Fruit fly (Drosophila melanogaster) ovary, adult (tissue): ENCODE measurements around the gene CG32354.

Experiments used
- CG17801 ChIP-seq: fragments of 200-800 bp; optimal IDR thresholded peaks from 2 replicates; lab custom pipeline; 2019; ENCODE audit warnings: missing biosample characterization, mild to moderate bottlenecking, missing genetic modification characterization, moderate library complexity; ENCODE audit not compliant: partially characterized antibody

Gene CG32354

DNA sequence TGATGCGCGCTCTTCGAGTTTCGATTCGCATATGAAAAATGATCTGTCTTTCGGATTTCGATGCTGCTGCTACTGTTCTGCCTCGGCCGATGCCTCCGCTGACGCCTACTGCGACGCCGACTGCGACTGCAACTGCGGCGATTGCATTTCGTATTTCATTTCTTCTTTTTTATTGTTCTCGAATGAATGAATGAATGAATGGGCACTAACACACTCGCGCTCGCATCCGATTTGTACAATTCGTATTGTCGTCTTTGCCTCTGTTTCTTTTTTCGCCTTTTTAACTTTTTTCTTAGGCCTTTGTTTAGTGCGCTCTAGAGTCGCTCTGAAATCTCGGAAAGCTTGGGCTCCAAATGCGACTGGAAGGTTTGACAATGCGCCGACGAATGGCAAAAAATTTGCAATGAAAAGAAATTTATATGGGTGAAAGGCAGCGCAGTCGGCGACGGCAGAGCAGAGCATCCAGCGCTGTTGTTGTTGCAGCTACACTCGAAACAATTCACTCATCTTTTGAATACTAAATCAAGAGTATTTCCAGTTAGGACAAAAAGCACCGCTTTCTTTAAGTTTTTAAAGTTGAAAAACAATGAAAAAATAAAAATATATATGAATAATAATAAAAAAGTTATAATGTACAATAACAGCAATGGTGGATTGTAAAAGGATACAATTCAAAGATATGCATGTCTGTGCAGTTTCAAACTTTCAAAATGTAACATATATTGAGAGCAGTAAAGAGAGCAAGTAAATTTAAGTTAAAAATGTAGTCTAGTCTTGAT, at the start of gene CG32354:
CG32354 (minus strand) TSS at position 398 of the 779 bp plus-strand sequence.
- peak; percentile 20 for TF ChIP-seq CG17801 (GFP tag; lab: Kevin White, UChicago)

DNA sequence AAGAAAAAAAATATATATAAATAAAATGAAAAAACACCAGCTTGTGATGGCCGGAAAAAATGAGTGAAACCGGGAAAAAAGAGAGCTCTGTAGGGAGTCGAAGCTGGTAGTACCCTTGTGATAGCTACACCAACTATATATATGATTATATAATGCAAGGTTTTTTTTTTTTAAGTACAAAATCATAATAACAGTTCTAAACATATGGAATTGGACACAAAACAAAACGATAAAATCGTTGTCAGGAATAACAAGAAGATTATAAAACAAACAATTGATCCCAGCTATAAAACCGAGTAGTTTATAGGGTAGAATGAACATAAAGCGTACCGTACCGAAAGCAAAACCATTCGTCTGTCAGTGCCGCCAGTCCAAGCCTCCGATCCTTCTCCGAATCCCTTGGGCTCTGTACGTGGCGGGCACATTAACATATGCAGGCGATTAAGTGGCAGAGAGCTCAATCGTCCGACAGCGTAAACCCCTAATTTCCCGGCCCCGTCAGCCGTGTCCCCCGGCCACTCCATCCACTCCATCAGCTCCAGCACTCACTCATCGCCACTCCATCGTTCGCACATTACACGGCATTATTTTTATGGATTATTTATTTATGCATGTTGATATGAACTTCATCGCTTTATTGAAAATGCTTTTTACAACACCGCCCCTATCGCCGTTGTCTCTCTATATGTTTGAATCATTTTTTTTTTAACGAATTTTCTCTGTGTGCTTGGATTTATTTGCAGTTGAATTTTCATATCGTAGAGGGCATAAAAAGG, 39.4 kb upstream of the CG32354 start:
- TF ChIP-seq CG17801 (GFP tag; lab: Kevin White, UChicago): no peak

DNA sequence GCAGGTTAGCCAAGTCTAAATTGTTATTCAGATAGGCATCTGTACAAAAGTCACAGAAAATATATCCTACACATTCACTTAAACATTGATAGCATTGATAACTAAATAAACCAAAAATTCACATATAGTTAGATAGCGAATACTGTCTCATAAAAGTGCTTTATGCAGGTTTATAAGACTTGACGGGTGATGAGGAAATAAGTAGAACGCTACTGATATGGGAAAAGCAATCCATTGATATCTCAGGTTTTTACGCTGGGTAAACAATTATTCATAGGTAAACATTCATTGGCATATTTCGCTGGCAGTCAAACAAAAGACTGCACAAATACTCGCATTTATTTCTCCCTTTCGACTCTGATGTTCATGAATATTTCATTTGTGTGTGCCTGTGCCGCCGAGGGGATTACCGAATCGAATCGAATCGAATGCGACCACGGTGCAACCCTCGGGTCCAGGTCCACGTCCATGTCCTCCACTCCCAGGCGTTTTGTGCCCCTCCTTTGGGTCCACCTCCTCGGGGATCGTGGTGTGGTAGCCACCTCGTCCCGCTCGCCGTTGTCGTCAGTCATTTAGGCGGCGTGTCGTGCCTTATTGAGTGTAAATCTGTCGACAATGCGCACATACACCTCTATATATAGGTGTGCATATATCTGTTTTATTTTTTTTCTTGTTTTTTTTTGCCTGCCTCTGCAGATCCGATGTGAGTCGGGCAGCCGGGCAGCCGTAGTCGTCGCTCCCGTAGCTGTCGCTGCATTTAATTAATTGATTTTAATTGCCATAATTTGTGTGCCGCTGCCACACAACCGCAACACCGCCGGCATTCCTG, 38.3 kb upstream of the CG32354 start:
- TF ChIP-seq CG17801 (GFP tag; lab: Kevin White, UChicago): no peak

DNA sequence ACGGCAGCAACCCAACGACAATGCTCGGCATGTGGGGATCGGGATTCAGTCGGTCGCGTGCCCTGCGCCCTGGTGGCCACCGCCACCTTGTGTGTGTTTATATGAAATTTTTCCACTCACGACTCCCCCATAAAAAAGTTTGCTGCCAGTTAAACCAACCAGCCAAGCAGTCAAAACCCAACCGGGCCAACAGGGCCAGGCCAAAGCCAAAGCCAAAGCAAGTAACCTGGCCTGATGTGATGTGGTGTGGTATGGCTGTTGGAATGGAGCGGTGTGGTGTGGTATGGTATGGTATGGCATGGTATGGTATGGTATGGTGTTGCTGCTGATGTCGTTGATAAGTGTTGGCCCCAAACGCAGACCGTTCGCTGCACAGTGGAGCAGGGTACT, 37.6 kb upstream of the CG32354 start:
- TF ChIP-seq CG17801 (GFP tag; lab: Kevin White, UChicago): no peak

DNA sequence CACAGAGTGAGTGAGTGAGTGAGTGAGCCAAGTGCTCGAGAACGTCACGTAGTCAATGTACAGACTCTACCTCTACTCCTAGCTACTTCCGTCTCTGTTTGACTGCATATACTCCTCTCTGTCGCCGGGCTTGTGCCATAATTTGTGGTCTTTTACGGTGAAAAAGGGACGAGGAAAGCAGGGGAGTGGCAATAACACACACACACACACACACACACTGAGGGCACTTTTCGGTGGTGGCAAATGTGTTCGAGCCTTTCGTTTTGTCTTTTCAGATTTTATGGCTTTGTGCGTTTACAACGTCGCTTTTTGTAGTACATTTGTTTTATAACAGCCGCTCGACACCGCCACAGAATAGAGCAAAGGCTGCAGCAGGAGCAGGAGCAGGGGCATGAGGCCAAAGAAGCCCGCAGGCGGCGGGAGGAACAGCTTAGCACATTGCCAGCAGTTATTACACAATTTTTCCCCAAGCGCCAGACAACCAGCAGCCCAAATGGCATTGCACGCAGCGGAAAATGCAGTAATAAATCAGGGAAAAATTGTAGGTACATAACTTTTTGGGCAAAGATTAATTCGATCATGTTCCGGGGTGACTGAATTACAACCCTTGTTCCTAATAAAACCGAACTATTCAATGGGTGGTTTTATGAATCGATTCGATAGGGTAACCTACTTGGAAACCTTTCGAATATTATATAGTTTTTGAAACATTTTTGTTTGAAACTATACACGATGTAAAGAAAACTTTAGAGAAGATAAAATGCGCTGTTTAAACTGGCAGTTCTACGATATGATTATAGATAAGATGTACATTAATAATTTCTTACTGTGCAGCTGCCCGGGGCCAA, 37.0 kb upstream of the CG32354 start:
- no peak for TF ChIP-seq CG17801 (GFP tag; lab: Kevin White, UChicago)

DNA sequence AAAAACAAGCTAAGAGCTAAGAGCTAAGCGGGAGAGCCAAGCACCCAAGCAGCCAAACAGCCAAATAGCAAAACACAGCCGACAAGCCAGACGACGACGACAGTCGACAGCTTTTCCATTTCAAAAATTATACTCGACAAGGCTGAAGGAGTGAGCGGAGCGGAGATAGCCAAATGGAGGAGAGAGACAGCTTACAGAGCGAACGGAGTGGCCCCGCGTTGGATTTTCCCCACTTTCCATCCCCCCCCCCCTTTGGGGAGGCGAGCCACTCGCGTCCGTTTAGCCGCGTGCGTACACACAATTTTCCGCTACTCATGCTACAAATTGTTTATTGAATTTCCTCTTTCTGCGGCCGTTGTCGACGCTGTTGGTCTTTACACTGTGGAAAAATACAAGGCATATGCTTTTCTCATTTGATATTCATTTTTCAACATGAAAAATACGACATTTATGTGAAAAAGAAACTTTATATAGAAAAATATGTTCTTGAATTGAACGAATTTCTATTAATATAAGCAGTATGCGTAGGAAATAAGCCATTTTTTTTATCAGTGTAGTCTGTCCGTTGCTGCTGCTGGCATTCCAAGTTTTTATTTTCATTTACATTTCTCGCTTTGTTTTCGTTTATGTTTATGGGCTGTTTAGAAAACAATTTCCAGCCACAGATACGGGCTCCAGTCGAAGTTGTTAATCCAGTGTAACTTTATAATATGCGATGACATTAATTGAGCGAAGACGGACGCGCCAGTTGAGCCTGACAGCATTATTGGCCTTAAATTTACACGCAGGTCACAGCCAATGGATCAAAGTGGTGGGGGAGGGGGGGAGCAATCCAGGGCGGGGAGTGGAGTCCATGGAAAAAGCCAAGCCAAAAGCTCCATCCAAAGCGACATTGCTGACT, 36.1 kb upstream of the CG32354 start:
- peak; percentile 77 for TF ChIP-seq CG17801 (GFP tag; lab: Kevin White, UChicago)

DNA sequence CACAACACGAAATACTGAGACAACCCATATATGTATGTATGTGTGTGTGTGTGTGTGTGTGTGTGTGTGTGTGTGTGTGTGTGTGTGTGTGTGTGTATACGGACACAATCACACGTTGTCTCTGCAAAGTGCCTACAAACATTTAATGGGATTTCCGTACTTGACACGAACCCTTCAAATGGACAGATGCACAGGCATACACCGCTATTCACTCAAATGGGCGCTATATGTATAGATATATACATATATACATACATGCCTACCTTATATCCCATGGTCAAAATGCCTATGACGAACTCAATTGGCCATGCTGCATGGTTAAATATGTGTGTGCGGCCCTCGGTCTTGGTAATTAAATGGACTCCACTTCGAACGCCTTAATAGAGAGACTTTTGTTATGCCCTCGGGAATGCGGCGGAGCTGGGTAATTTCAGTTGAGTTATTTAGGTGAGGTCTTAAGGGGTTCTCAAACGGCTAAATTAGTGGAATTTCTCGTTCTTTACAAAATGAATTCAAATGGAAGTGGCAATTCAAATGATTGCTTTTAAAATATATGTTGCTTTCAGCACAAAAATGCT, 34.6 kb upstream of the CG32354 start:
- no peak for TF ChIP-seq CG17801 (GFP tag; lab: Kevin White, UChicago)

DNA sequence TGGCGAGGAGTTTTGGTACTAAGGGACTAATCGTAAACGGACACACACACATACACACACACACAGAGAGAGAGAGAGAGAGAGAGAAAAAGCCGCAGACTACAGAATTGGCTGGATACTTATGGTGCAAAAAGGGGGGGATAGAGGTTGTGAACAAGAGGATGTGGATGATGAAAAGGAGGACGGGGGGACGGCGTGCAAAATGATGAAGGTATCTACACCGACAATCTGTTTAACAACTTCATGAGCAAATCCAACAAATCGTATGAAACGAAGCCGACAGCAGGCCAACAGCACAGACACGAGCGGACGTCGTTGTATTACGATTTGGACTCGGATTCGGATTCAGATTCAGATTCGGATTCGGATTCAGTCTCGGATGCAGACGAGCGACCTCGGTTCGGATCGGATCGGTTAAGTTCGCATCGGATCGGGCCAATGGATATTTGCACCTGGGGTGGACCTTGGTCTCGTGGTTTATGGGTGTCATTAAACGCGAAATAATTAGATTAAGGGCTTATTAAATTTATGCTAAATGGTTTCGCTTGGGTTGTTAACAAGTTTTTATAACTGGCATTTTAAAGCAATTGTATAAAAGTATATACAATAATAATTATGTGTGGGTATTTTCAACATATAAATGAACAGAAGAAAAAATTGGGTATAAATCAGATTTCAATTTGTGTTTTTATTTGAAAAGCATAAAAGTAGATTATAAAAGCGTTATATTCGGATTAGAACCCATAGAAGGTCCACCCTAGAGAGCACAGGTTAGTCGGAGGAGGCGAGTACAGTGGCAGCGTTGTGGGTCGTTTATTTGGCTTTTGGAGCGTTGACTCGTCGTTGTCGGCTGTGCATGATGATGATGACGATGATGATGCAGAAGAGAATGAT, 33.3 kb upstream of the CG32354 start:
- peak; percentile 83 for TF ChIP-seq CG17801 (GFP tag; lab: Kevin White, UChicago)

DNA sequence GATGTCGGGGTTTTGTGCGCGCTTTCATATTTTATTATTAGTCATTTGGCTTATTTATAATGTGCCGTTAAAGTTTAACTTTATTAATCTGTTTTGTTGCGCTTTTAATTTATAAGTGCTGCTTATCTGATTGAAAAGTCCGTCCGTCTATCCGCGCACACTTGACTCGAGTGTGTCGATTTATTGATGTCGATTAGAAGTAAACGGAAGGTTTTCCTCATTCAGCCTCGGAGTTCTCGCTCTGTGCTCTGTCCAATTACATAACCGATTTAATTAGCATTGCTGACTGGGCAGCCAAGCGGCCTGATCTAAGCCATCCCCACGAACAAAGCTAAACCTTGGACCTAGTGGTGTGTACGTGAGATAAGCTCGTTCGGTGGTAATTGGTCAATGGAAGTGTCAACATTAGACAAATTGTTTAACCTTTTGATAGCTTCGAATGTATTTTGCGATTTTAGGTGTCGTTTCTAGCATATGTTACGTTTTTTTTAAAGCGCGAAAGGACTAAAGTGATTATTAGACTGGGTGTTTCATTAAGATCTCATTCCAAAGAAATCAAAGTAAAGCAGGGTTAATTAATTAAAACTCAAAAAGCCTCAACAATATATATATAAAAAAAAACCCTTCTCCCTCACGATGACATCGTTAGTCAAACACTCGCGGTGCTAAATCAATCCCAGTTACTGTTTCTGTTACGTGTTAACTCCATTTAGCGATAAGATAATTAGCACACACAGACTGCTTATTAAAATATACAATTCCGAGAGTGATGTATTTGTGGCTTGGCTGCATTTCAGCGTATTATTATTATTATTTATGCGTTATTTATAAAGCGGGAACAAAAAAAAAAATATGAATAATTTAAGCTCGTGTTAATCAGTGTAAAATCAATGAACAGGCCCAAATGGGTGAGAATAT, 31.7 kb upstream of the CG32354 start:
- no peak for TF ChIP-seq CG17801 (GFP tag; lab: Kevin White, UChicago)

DNA sequence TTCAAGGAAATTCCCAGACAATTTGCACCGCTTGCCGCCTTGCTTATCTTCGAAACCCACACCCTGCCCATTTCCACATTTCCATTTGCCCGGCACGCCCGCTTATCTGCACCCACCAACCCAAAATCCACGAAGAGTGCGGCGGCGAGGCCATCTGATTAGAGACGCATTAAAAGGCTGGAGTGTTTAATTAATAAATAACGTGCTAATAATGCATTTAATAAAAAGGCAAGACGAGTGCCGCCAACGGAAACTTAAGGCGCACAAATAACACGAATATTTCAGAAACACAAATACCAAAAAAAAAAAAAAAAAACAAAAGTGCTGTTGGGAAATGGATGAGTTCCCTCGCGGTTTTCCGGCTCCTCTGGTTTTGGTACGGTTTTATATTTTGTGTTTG, 31.0 kb upstream of the CG32354 start:
- no peak for TF ChIP-seq CG17801 (GFP tag; lab: Kevin White, UChicago)
